Fruit fly (Drosophila melanogaster) whole organism, prepupa: ENCODE results near the gene CG14024.

Experiments
- Blimp-1 ChIP-seq: fragments of 200-800 bp; sonication (Bioruptor generic); optimal IDR thresholded peaks from 3 replicates; lab custom pipeline; 2017; ENCODE audit warnings: missing biosample characterization, missing genetic modification characterization, mild to moderate bottlenecking, moderate library complexity, missing genetic modification reagents
- CG10631 ChIP-seq: fragments of 200-800 bp; sonication (Bioruptor generic); optimal IDR thresholded peaks from 2 replicates; lab custom pipeline; 2016; ENCODE audit warnings: missing biosample characterization, missing genetic modification characterization
- CG11294 ChIP-seq: fragments of 200-800 bp; sonication (Bioruptor generic); IDR thresholded peaks from 2 replicates; pipeline ENCODE4 v1.3.6; 2022; ENCODE audit warnings: missing biosample characterization, missing genetic modification characterization
- CG11762 ChIP-seq: fragments of 200-800 bp; sonication (Bioruptor generic); optimal IDR thresholded peaks from 3 replicates; lab custom pipeline; 2016; ENCODE audit warnings: missing biosample characterization, missing genetic modification characterization; ENCODE audit not compliant: insufficient read depth
- CG11902 ChIP-seq: fragments of 200-800 bp; sonication (Bioruptor generic); optimal IDR thresholded peaks from 3 replicates; lab custom pipeline; 2016; ENCODE audit warnings: missing biosample characterization, missing genetic modification characterization
- CG16779 ChIP-seq: fragments of 200-800 bp; sonication (Bioruptor generic); optimal IDR thresholded peaks from 3 replicates; lab custom pipeline; 2017; ENCODE audit warnings: missing biosample characterization, mild to moderate bottlenecking, missing genetic modification characterization
- CG31627 ChIP-seq: fragments of 200-800 bp; sonication (Bioruptor generic); optimal IDR thresholded peaks from 3 replicates; lab custom pipeline; 2016; ENCODE audit warnings: missing biosample characterization, missing genetic modification characterization
- CG32006 ChIP-seq: fragments of 200-800 bp; sonication (Bioruptor generic); optimal IDR thresholded peaks from 3 replicates; lab custom pipeline; 2017; ENCODE audit warnings: missing biosample characterization, mild to moderate bottlenecking, missing genetic modification characterization
- CG34406 ChIP-seq: fragments of 200-800 bp; sonication (Bioruptor generic); optimal IDR thresholded peaks from 3 replicates; lab custom pipeline; 2016; ENCODE audit warnings: missing biosample characterization, missing genetic modification characterization
- CG3919 ChIP-seq: fragments of 200-800 bp; sonication (Bioruptor generic); optimal IDR thresholded peaks from 3 replicates; lab custom pipeline; 2016; ENCODE audit warnings: missing biosample characterization, missing genetic modification characterization
- CG6163 ChIP-seq: fragments of 200-800 bp; sonication (Bioruptor generic); IDR thresholded peaks from 3 replicates; pipeline ENCODE4 v1.3.6; 2022; ENCODE audit warnings: missing biosample characterization, missing genetic modification characterization
- CG6276 ChIP-seq: fragments of 200-800 bp; sonication (Bioruptor generic); optimal IDR thresholded peaks from 2 replicates; lab custom pipeline; 2017; ENCODE audit warnings: missing biosample characterization, mild to moderate bottlenecking, missing genetic modification characterization
- CG6792 ChIP-seq: fragments of 200-800 bp; sonication (Bioruptor generic); optimal IDR thresholded peaks from 3 replicates; lab custom pipeline; 2016; ENCODE audit warnings: missing biosample characterization, missing genetic modification characterization
- CG6808 ChIP-seq: fragments of 200-800 bp; sonication (Bioruptor generic); optimal IDR thresholded peaks from 3 replicates; lab custom pipeline; 2017; ENCODE audit warnings: missing biosample characterization, missing genetic modification characterization, mild to moderate bottlenecking, moderate library complexity, missing genetic modification reagents
- CG7368 ChIP-seq: fragments of 200-800 bp; sonication (Bioruptor generic); optimal IDR thresholded peaks from 3 replicates; lab custom pipeline; 2016; ENCODE audit warnings: missing biosample characterization, missing genetic modification characterization
- CG8119 ChIP-seq: fragments of 200-800 bp; sonication (Bioruptor generic); IDR thresholded peaks from 3 replicates; pipeline ENCODE4 v1.3.6; 2022; ENCODE audit warnings: missing biosample characterization, missing genetic modification characterization
- CG8319 ChIP-seq: fragments of 200-800 bp; sonication (Bioruptor generic); optimal IDR thresholded peaks from 3 replicates; lab custom pipeline; 2016; ENCODE audit warnings: missing biosample characterization, missing genetic modification characterization
- CG8632 ChIP-seq: fragments of 200-800 bp; sonication (Bioruptor generic); optimal IDR thresholded peaks from 3 replicates; lab custom pipeline; 2016; ENCODE audit warnings: missing biosample characterization, missing genetic modification characterization
- CG9139 ChIP-seq: fragments of 200-800 bp; sonication (Bioruptor generic); optimal IDR thresholded peaks from 3 replicates; lab custom pipeline; 2017; ENCODE audit warnings: missing biosample characterization, mild to moderate bottlenecking, missing genetic modification characterization
- Eip75B ChIP-seq: fragments of 200-800 bp; sonication (Bioruptor generic); optimal IDR thresholded peaks from 3 replicates; lab custom pipeline; 2016; ENCODE audit warnings: missing biosample characterization, missing genetic modification characterization
- Eip78C ChIP-seq: fragments of 200-800 bp; sonication (Bioruptor generic); peaks from one replicate; lab custom pipeline; 2016; ENCODE audit warnings: missing biosample characterization, missing genetic modification characterization
- Eip93F ChIP-seq: fragments of 200-800 bp; sonication (Bioruptor generic); optimal IDR thresholded peaks from 2 replicates; lab custom pipeline; 2016; ENCODE audit warnings: missing biosample characterization, mild to moderate bottlenecking, missing genetic modification characterization
- Ets96B ChIP-seq: fragments of 200-800 bp; optimal IDR thresholded peaks from 2 replicates; lab custom pipeline; 2019; ENCODE audit warnings: missing biosample characterization, mild to moderate bottlenecking, missing genetic modification characterization, moderate library complexity
- Gug ChIP-seq: fragments of 200-800 bp; sonication (Bioruptor generic); IDR thresholded peaks from 2 replicates; pipeline ENCODE4 v1.3.6; 2022; ENCODE audit warnings: missing biosample characterization, missing genetic modification characterization
- Hr38 ChIP-seq: sonication (Bioruptor generic); optimal IDR thresholded peaks from 2 replicates; lab custom pipeline; 2016; ENCODE audit warnings: missing biosample characterization, missing genetic modification characterization
- Met ChIP-seq: fragments of 200-800 bp; sonication (Bioruptor generic); optimal IDR thresholded peaks from 3 replicates; lab custom pipeline; 2016; ENCODE audit warnings: missing biosample characterization, missing genetic modification characterization
- OdsH ChIP-seq: fragments of 200-800 bp; sonication (Bioruptor generic); optimal IDR thresholded peaks from 3 replicates; lab custom pipeline; 2016; ENCODE audit warnings: missing biosample characterization, missing genetic modification characterization
- Smox ChIP-seq: fragments of 200-800 bp; sonication (Bioruptor generic); optimal IDR thresholded peaks from 3 replicates; lab custom pipeline; 2016; ENCODE audit warnings: missing biosample characterization, missing genetic modification characterization
- Sox14 ChIP-seq: fragments of 200-800 bp; sonication (Bioruptor generic); optimal IDR thresholded peaks from 3 replicates; lab custom pipeline; 2016; ENCODE audit warnings: missing biosample characterization, missing genetic modification characterization
- Sox15 ChIP-seq: fragments of 200-800 bp; sonication (Bioruptor generic); optimal IDR thresholded peaks from 3 replicates; lab custom pipeline; 2016; ENCODE audit warnings: missing biosample characterization, missing genetic modification characterization
- achi ChIP-seq: fragments of 200-800 bp; sonication (Bioruptor generic); optimal IDR thresholded peaks from 3 replicates; lab custom pipeline; 2016; ENCODE audit warnings: missing biosample characterization, missing genetic modification characterization
- acj6 ChIP-seq: fragments of 200-800 bp; sonication (Bioruptor generic); optimal IDR thresholded peaks from 3 replicates; lab custom pipeline; 2016; ENCODE audit warnings: missing biosample characterization, missing genetic modification characterization
- cyc ChIP-seq: fragments of 200-800 bp; sonication (Bioruptor generic); optimal IDR thresholded peaks from 3 replicates; lab custom pipeline; 2016; ENCODE audit warnings: missing biosample characterization, missing genetic modification characterization
- dac ChIP-seq: fragments of 200-800 bp; sonication (Bioruptor generic); optimal IDR thresholded peaks from 2 replicates; lab custom pipeline; 2017; ENCODE audit warnings: missing biosample characterization, mild to moderate bottlenecking, missing genetic modification characterization
- dsx ChIP-seq: fragments of 200-800 bp; optimal IDR thresholded peaks from 3 replicates; lab custom pipeline; 2019; ENCODE audit warnings: missing biosample characterization, mild to moderate bottlenecking, missing genetic modification characterization, moderate library complexity; ENCODE audit not compliant: poor library complexity, severe bottlenecking
- eg ChIP-seq: fragments of 200-800 bp; sonication (Bioruptor generic); IDR thresholded peaks from 3 replicates; pipeline ENCODE4 v1.3.6; 2022; ENCODE audit warnings: missing biosample characterization, missing genetic modification characterization
- esn ChIP-seq: fragments of 200-800 bp; sonication (Bioruptor generic); optimal IDR thresholded peaks from 2 replicates; lab custom pipeline; 2016; ENCODE audit warnings: missing biosample characterization, mild to moderate bottlenecking, missing genetic modification characterization, moderate library complexity
- fd59A ChIP-seq: fragments of 200-800 bp; sonication (Bioruptor generic); optimal IDR thresholded peaks from 2 replicates; lab custom pipeline; 2017; ENCODE audit warnings: missing biosample characterization, mild to moderate bottlenecking, missing genetic modification characterization, missing genetic modification reagents
- fd85E ChIP-seq: fragments of 200-800 bp; sonication (Bioruptor generic); optimal IDR thresholded peaks from 3 replicates; lab custom pipeline; 2016; ENCODE audit warnings: missing biosample characterization, missing genetic modification characterization
- fkh ChIP-seq: fragments of 200-800 bp; sonication (Bioruptor generic); optimal IDR thresholded peaks from 3 replicates; lab custom pipeline; 2017; ENCODE audit warnings: missing biosample characterization, mild to moderate bottlenecking, missing genetic modification characterization, moderate library complexity
- lz ChIP-seq: fragments of 200-800 bp; sonication (Bioruptor generic); optimal IDR thresholded peaks from 3 replicates; lab custom pipeline; 2016; ENCODE audit warnings: missing biosample characterization, missing genetic modification characterization
- net ChIP-seq: fragments of 200-800 bp; sonication (Bioruptor generic); optimal IDR thresholded peaks from 3 replicates; lab custom pipeline; 2016; ENCODE audit warnings: missing biosample characterization, missing genetic modification characterization
- spab ChIP-seq: fragments of 200-800 bp; sonication (Bioruptor generic); optimal IDR thresholded peaks from 2 replicates; lab custom pipeline; 2017; ENCODE audit warnings: missing biosample characterization, mild to moderate bottlenecking, missing genetic modification characterization, missing genetic modification reagents
- ss ChIP-seq, 2 experiments: fragments of 200-800 bp; sonication (Bioruptor generic); optimal IDR thresholded peaks; 2 replicates in 1 of 2; 3 replicates in 1 of 2; lab custom pipeline; 2017 to 2018; ENCODE audit warnings: mild to moderate bottlenecking in 2 of 2, missing biosample characterization in 2 of 2, missing genetic modification characterization in 2 of 2, moderate library complexity in 1 of 2
- svp ChIP-seq: fragments of 200-800 bp; sonication (Bioruptor generic); peaks from one replicate; lab custom pipeline; 2016; ENCODE audit warnings: missing biosample characterization, missing genetic modification characterization
- topi ChIP-seq: fragments of 200-800 bp; sonication (Bioruptor generic); optimal IDR thresholded peaks from 3 replicates; lab custom pipeline; 2016; ENCODE audit warnings: missing biosample characterization, missing genetic modification characterization
- vri ChIP-seq: fragments of 200-800 bp; sonication (Bioruptor generic); optimal IDR thresholded peaks from 3 replicates; lab custom pipeline; 2016; ENCODE audit warnings: missing biosample characterization, mild to moderate bottlenecking, missing genetic modification characterization

The CG14024 gene

dm6 chr2L:5297289-5297960 is 17.3 kb downstream of the CG14024 start (continued):
- peak; percentile 78 for TF ChIP-seq CG6792 (GFP tag; lab: Kevin White, UChicago)
- TF ChIP-seq topi, result peak; percentile 93
- peak; percentile 61 for TF ChIP-seq achi
- peak; percentile 93 for TF ChIP-seq Blimp-1
- peak; percentile 72 for TF ChIP-seq CG6163 (GFP tag; lab: Robert Waterston, UW)
- peak; percentile 71 for TF ChIP-seq Sox15 (GFP tag; lab: Kevin White, UChicago)
- no peak for TF ChIP-seq CG16779 (tag; lab: Kevin White, UChicago)
- TF ChIP-seq CG8632 (GFP tag; lab: Kevin White, UChicago), result peak; percentile 77
- peak; percentile 84 for TF ChIP-seq Eip93F (GFP tag; lab: Kevin White, UChicago)
- TF ChIP-seq dsx (GFP tag; lab: Kevin White, UChicago), result no peak
- TF ChIP-seq vri (GFP tag; lab: Kevin White, UChicago), result no peak
- TF ChIP-seq Met (GFP tag; lab: Kevin White, UChicago), result peak; percentile 95
- TF ChIP-seq spab (GFP tag; lab: Kevin White, UChicago), result no peak
- TF ChIP-seq CG8319, result peak; percentile 54
- TF ChIP-seq Smox (GFP tag; lab: Kevin White, UChicago), result peak; percentile 92
- no peak for TF ChIP-seq fd59A (GFP tag; lab: Kevin White, UChicago)
- peak; percentile 96 for TF ChIP-seq esn (GFP tag; lab: Kevin White, UChicago)
- TF ChIP-seq Eip78C (GFP tag; lab: Kevin White, UChicago), result peak; percentile 88
- no peak for TF ChIP-seq CG9139 (GFP tag; lab: Kevin White, UChicago)
- peak; percentile 85 for TF ChIP-seq Eip75B (GFP tag; lab: Kevin White, UChicago)
- TF ChIP-seq fkh (GFP tag; lab: Kevin White, UChicago), result no peak
- peak; percentile 94 for TF ChIP-seq CG31627 (GFP tag; lab: Kevin White, UChicago)
- TF ChIP-seq dac (GFP tag; lab: Kevin White, UChicago), result peak; percentile 36
- no peak for TF ChIP-seq Hr38

- peak; percentile 89 to 93 for TF ChIP-seq ss (GFP tag; optimal IDR thresholded peaks at IDR 0.05; lab: Kevin White, UChicago)
- peak; percentile 43 for TF ChIP-seq Gug (GFP tag; lab: Robert Waterston, UW)
- no peak for TF ChIP-seq CG11294
- peak; percentile 86 for TF ChIP-seq CG11762
- peak; percentile 55 for TF ChIP-seq lz (GFP tag; lab: Kevin White, UChicago)
- peak; percentile 88 for TF ChIP-seq acj6 (GFP tag; lab: Kevin White, UChicago)
- peak; percentile 50 for TF ChIP-seq cyc (GFP tag; lab: Kevin White, UChicago)
- TF ChIP-seq CG32006 (GFP tag; lab: Kevin White, UChicago), result peak; percentile 83
- TF ChIP-seq CG11902 (GFP tag; lab: Kevin White, UChicago), result peak; percentile 63
- 0 out of 3 replicates have a peak, but pooled peaks have one; percentile 52 for TF ChIP-seq eg (GFP tag; lab: Robert Waterston, UW)
- peak; percentile 94 for TF ChIP-seq Ets96B (tag; lab: Kevin White, UChicago)
- peak; percentile 71 for TF ChIP-seq net
- TF ChIP-seq Eip78C (GFP tag; lab: Kevin White, UChicago), result peak; percentile 98
- TF ChIP-seq Sox15 (GFP tag; lab: Kevin White, UChicago), result peak; percentile 47
- TF ChIP-seq Sox14 (GFP tag; lab: Kevin White, UChicago), result peak; percentile 79
- peak; percentile 75 for TF ChIP-seq CG8119
- TF ChIP-seq fd85E, result no peak
- peak; percentile 70 for TF ChIP-seq CG8319
- TF ChIP-seq CG10631 (GFP tag; lab: Kevin White, UChicago), result peak; percentile 85
- TF ChIP-seq CG9139 (GFP tag; lab: Kevin White, UChicago), result peak; percentile 67
- TF ChIP-seq CG6276 (GFP tag; lab: Kevin White, UChicago), result peak; percentile 46
- TF ChIP-seq CG3919 (GFP tag; lab: Kevin White, UChicago), result peak; percentile 90
- no peak for TF ChIP-seq vri (GFP tag; lab: Kevin White, UChicago)
- TF ChIP-seq OdsH (GFP tag; lab: Kevin White, UChicago), result peak; percentile 83
- TF ChIP-seq CG34406 (GFP tag; lab: Kevin White, UChicago), result peak; percentile 76
- peak; percentile 91 for TF ChIP-seq fd59A (GFP tag; lab: Kevin White, UChicago)
- TF ChIP-seq Hr38, result no peak
- TF ChIP-seq CG31627 (GFP tag; lab: Kevin White, UChicago), result peak; percentile 63
- TF ChIP-seq CG7368, result peak; percentile 73
- TF ChIP-seq topi, result peak; percentile 80
- TF ChIP-seq svp, result peak; percentile 48
- peak; percentile 92 for TF ChIP-seq CG6808
Observed at dm6 chr2L:5296672-5297288, 17.9 kb downstream of the CG14024 start.
